Worm (Caenorhabditis elegans) whole organism, young adult: ENCODE measurements around the gene C34D4.10.

ENCODE experiments used
- B0035.1 ChIP-seq: sonication (generic microtip); optimal IDR thresholded peaks from 2 replicates; lab custom pipeline; 2016; ENCODE audit warnings: missing genetic modification characterization, mild to moderate bottlenecking, missing compliant biosample characterization, missing genotype, missing genetic modification reagents
- C06A6.2 ChIP-seq: fragments of 200-800 bp; sonication (Bioruptor generic); conservative IDR thresholded peaks from 2 replicates; pipeline ENCODE4 v1.3.6; 2022; ENCODE audit warnings: missing genetic modification characterization, missing compliant biosample characterization
- F22D6.2 ChIP-seq: sonication (generic microtip); optimal IDR thresholded peaks from 2 replicates; lab custom pipeline; 2016; ENCODE audit warnings: mild to moderate bottlenecking, missing genetic modification characterization, missing compliant biosample characterization
- F33H1.4 ChIP-seq: fragments of 200-800 bp; sonication (Bioruptor generic); IDR thresholded peaks from 2 replicates; pipeline ENCODE4 v1.3.6; 2022; ENCODE audit warnings: missing genetic modification reagents, missing genetic modification characterization, missing compliant biosample characterization
- F52B5.7 ChIP-seq: sonication (generic microtip); optimal IDR thresholded peaks from 2 replicates; lab custom pipeline; 2016; ENCODE audit warnings: mild to moderate bottlenecking, missing genetic modification characterization, missing compliant biosample characterization
- K11D2.4 ChIP-seq: fragments of 200-800 bp; sonication (Bioruptor generic); IDR thresholded peaks from 2 replicates; pipeline ENCODE4 v1.3.6; 2022; ENCODE audit warnings: missing genetic modification reagents, missing genetic modification characterization, missing compliant biosample characterization
- K12H6.12 ChIP-seq: fragments of 200-800 bp; sonication (Bioruptor generic); optimal IDR thresholded peaks from 2 replicates; lab custom pipeline; 2018; ENCODE audit warnings: mild to moderate bottlenecking, missing genetic modification characterization, missing compliant biosample characterization
- T07F8.4 ChIP-seq: sonication (generic microtip); optimal IDR thresholded peaks from 2 replicates; lab custom pipeline; 2016; ENCODE audit warnings: mild to moderate bottlenecking, missing genetic modification characterization, moderate library complexity, missing compliant biosample characterization
- Y56A3A.18 ChIP-seq: fragments of 200-800 bp; sonication (Bioruptor generic); IDR thresholded peaks from 2 replicates; pipeline ENCODE4 v1.3.6; 2022; ENCODE audit warnings: missing genetic modification reagents, missing genetic modification characterization, missing compliant biosample characterization
- akir-1 ChIP-seq: fragments of 200-800 bp; sonication (Bioruptor generic); optimal IDR thresholded peaks from 2 replicates; lab custom pipeline; 2018; ENCODE audit warnings: mild to moderate bottlenecking, missing genetic modification characterization, moderate library complexity, missing compliant biosample characterization
- attf-3 ChIP-seq: fragments of 200-800 bp; sonication (Bioruptor generic); conservative IDR thresholded peaks from 2 replicates; pipeline ENCODE4 v1.3.6; 2022; ENCODE audit warnings: missing genetic modification reagents, missing genetic modification characterization, missing compliant biosample characterization
- attf-6 ChIP-seq: fragments of 200-800 bp; sonication (Bioruptor generic); IDR thresholded peaks from 2 replicates; pipeline ENCODE4 v1.3.6; 2022; ENCODE audit warnings: missing genetic modification reagents, missing genetic modification characterization, missing compliant biosample characterization
- cebp-1 ChIP-seq, 2 experiments: fragments of 200-800 bp in 1 of 2; sonication (Bioruptor generic) in 1 of 2; sonication (generic microtip) in 1 of 2; IDR thresholded peaks in 1 of 2; optimal IDR thresholded peaks in 1 of 2; 2 replicates each; pipeline versions ENCODE4 v1.3.6 to Lab custom; 2017 to 2022; ENCODE audit warnings: missing compliant biosample characterization in 2 of 2, missing genetic modification characterization in 2 of 2, mild to moderate bottlenecking in 1 of 2, missing genetic modification reagents in 1 of 2, moderate library complexity in 1 of 2
- ceh-79 ChIP-seq: sonication (generic microtip); optimal IDR thresholded peaks from 2 replicates; lab custom pipeline; 2017; ENCODE audit warnings: mild to moderate bottlenecking, missing genetic modification characterization, missing compliant biosample characterization
- egrh-3 ChIP-seq: fragments of 200-800 bp; sonication (Bioruptor generic); IDR thresholded peaks from 2 replicates; pipeline ENCODE4 v1.3.6; 2022; ENCODE audit warnings: missing genetic modification reagents, missing genetic modification characterization, missing compliant biosample characterization
- ekl-4 ChIP-seq: fragments of 200-800 bp; sonication (Bioruptor generic); IDR thresholded peaks from 2 replicates; pipeline ENCODE4 v1.3.6; 2022; ENCODE audit warnings: missing genetic modification reagents, missing genetic modification characterization, missing compliant biosample characterization
- fkh-3 ChIP-seq: sonication (generic microtip); optimal IDR thresholded peaks from 2 replicates; lab custom pipeline; 2016; ENCODE audit warnings: mild to moderate bottlenecking, missing genetic modification characterization, missing compliant biosample characterization
- gei-17 ChIP-seq: fragments of 200-800 bp; sonication (Bioruptor generic); optimal IDR thresholded peaks from 2 replicates; lab custom pipeline; 2018; ENCODE audit warnings: mild to moderate bottlenecking, missing genetic modification characterization, missing compliant biosample characterization
- hmg-1.2 ChIP-seq: fragments of 200-800 bp; sonication (Bioruptor generic); IDR thresholded peaks from 2 replicates; pipeline ENCODE4 v1.3.6; 2022; ENCODE audit warnings: missing genetic modification reagents, missing genetic modification characterization, missing compliant biosample characterization
- hrde-1 ChIP-seq: sonication (generic microtip); optimal IDR thresholded peaks from 2 replicates; lab custom pipeline; 2016; ENCODE audit warnings: missing genetic modification characterization, mild to moderate bottlenecking, missing compliant biosample characterization, moderate library complexity, missing genotype, missing genetic modification reagents, borderline replicate concordance
- hsf-1 ChIP-seq: fragments of 200-800 bp; sonication (Bioruptor generic); IDR thresholded peaks from 2 replicates; pipeline ENCODE4 v1.3.6; 2022; ENCODE audit warnings: missing genetic modification reagents, missing genetic modification characterization, missing compliant biosample characterization
- lag-1 ChIP-seq: fragments of 200-800 bp; sonication (Bioruptor generic); IDR thresholded peaks from 2 replicates; pipeline ENCODE4 v1.3.6; 2022; ENCODE audit warnings: missing genetic modification reagents, missing genetic modification characterization, missing compliant biosample characterization
- let-607 ChIP-seq, 2 experiments: fragments of 200-800 bp in 1 of 2; sonication (Bioruptor generic) in 1 of 2; sonication (generic microtip) in 1 of 2; optimal IDR thresholded peaks; 2 replicates each; lab custom pipeline; 2016 to 2018; ENCODE audit warnings: mild to moderate bottlenecking in 2 of 2, missing compliant biosample characterization in 2 of 2, missing genetic modification characterization in 2 of 2, moderate library complexity in 2 of 2, missing genotype in 1 of 2
- lsl-1 ChIP-seq: fragments of 200-800 bp; sonication (Bioruptor generic); optimal IDR thresholded peaks from 2 replicates; lab custom pipeline; 2018; ENCODE audit warnings: mild to moderate bottlenecking, missing genetic modification characterization, moderate library complexity, missing compliant biosample characterization
- madf-8 ChIP-seq: fragments of 200-800 bp; sonication (Bioruptor generic); conservative IDR thresholded peaks from 2 replicates; pipeline ENCODE4 v1.3.6; 2022; ENCODE audit warnings: missing genetic modification reagents, missing genetic modification characterization, missing compliant biosample characterization
- mcd-1 ChIP-seq: fragments of 200-800 bp; sonication (Bioruptor generic); IDR thresholded peaks from 2 replicates; pipeline ENCODE4 v1.3.6; 2022; ENCODE audit warnings: missing genetic modification reagents, missing genetic modification characterization, missing compliant biosample characterization
- nfyb-1 ChIP-seq: fragments of 200-800 bp; sonication (Bioruptor generic); IDR thresholded peaks from 2 replicates; pipeline ENCODE4 v1.3.6; 2022; ENCODE audit warnings: missing genetic modification reagents, missing genetic modification characterization, missing compliant biosample characterization
- pha-4 ChIP-seq: fragments of 150-350 bp; sonication (generic microtip); optimal IDR thresholded peaks from 2 replicates; lab custom pipeline; 2014; ENCODE audit warnings: missing biosample characterization, missing genetic modification reagents, missing genetic modification characterization
- repo-1 ChIP-seq: sonication (generic microtip); optimal IDR thresholded peaks from 2 replicates; lab custom pipeline; 2017; ENCODE audit warnings: mild to moderate bottlenecking, missing genetic modification characterization, missing compliant biosample characterization
- sea-2 ChIP-seq: fragments of 200-800 bp; sonication (Bioruptor generic); IDR thresholded peaks from 2 replicates; pipeline ENCODE4 v1.3.6; 2022; ENCODE audit warnings: missing genetic modification characterization, missing compliant biosample characterization
- tbx-9 ChIP-seq: sonication (generic microtip); optimal IDR thresholded peaks from 2 replicates; lab custom pipeline; 2016; ENCODE audit warnings: borderline replicate concordance, missing genetic modification characterization, inconsistent platforms, missing compliant biosample characterization
- xnd-1 ChIP-seq: sonication (generic microtip); optimal IDR thresholded peaks from 2 replicates; lab custom pipeline; 2016; ENCODE audit warnings: missing genotype, missing genetic modification reagents, missing genetic modification characterization, missing compliant biosample characterization
- zfh-2 ChIP-seq: fragments of 200-800 bp; sonication (Bioruptor generic); conservative IDR thresholded peaks from 2 replicates; pipeline ENCODE4 v1.3.6; 2022; ENCODE audit warnings: missing genetic modification reagents, missing genetic modification characterization, missing compliant biosample characterization
- zim-3 ChIP-seq: sonication (generic microtip); optimal IDR thresholded peaks from 2 replicates; lab custom pipeline; 2017; ENCODE audit warnings: mild to moderate bottlenecking, missing genetic modification characterization, moderate library complexity, missing compliant biosample characterization
- ztf-6 ChIP-seq: fragments of 200-800 bp; sonication (Bioruptor generic); IDR thresholded peaks from 2 replicates; pipeline ENCODE4 v1.3.6; 2022; ENCODE audit warnings: missing genetic modification reagents, missing genetic modification characterization, missing compliant biosample characterization

The C34D4.10 gene

DNA sequence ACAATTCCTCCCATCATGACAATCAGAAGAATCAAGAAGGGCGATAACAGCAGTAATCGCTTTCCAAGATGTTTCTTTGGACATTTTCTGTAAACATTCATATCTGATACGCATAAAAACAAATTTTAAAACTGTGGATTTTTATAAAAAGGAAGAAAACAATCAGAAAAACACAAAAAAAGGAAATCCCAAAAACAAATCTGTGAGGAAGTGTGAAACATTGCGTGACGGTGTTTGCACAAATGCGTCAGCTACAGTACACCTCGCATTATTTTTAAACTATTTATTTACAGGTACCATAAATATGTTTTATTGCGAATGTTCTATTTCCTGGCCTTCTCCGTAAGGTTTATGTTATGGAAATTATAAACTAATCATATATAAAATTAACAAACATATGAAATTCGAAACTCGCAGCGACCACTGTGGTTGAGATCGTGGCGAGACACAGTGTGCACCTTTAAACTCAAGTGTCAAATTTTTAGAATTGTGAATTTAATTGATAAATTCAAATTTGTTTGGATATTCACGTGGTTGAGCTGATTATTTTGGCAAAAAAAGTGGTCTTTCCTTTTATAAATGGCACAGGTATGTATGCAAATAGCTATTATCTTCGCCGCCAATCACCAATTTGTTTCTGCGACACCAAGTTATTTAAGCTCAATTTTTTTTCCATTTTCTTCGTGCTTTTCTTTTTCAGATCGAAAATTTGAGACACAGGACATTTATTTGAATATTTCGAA is at the start of gene C34D4.10, which contains the start of gene str-48:
Gene C34D4.10 (minus strand): TSS at position 101 of the 743 bp plus-strand sequence.
Gene str-48 (plus strand): TSS at position 693 of the 743 bp plus-strand sequence.
- TF ChIP-seq lsl-1 (GFP tag; lab: Kevin White, UChicago): peak; percentile 66
- no peak for TF ChIP-seq B0035.1
- TF ChIP-seq, all 124 proteins: peak for 1

ce11 chrIV:7167983-7168760 is 47.0 kb upstream of the C34D4.10 start, which contains the start of gene skr-16:
TSS of gene skr-16 (plus strand) at chrIV:7168710.
- TF ChIP-seq repo-1 (tag; lab: Kevin White, UChicago): no peak
- no peak for TF ChIP-seq Y56A3A.18 (GFP tag; lab: Robert Waterston, UW)
- TF ChIP-seq mcd-1 (GFP tag; lab: Robert Waterston, UW): no peak
- no peak for TF ChIP-seq attf-6 (GFP tag; lab: Robert Waterston, UW)
- TF ChIP-seq F22D6.2: no peak

- TF ChIP-seq hmg-1.2: peak; percentile 90
- TF ChIP-seq F52B5.7 (tag; lab: Kevin White, UChicago): no peak
Observed at ce11 chrIV:7166553-7166952, 45.3 kb upstream of the C34D4.10 start, which contains the start of gene C42D4.18. TSS of gene C42D4.18 (plus strand) at chrIV:7166783.

DNA sequence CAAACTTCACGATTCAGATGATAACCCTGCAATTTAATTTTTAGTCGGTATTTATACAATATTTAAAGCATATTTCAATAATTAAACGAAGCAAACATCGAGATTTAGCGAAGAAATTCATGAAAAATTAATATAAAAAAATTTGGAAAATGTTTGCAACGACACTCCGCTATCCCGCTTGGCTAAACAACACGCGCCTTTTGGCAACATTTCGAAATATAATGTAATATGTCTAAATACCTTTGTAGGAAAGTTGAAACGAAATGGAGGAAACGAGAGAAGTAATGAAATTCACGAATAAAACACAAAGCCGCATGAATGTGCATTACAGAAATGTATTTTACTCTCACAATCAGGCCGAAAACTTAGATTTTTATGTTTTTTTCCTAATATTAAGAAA is 44.5 kb upstream of the C34D4.10 start, which contains the start of gene rpc-1:
Gene rpc-1 (minus strand): TSS at position 26 of the 400 bp plus-strand sequence.
- no peak for TF ChIP-seq lag-1
- TF ChIP-seq cebp-1 (GFP tag; IDR thresholded peaks at IDR 0.05; lab: Robert Waterston, UW): peak; percentile 43; the same call in 1 of the 2 replicates
- peak; percentile 88 for TF ChIP-seq cebp-1 (tag; optimal IDR thresholded peaks at IDR 0.05; lab: Kevin White, UChicago)
- peak; percentile 91 for TF ChIP-seq attf-3 (GFP tag; lab: Robert Waterston, UW)
- no peak for TF ChIP-seq ekl-4 (GFP tag; lab: Robert Waterston, UW)
- TF ChIP-seq nfyb-1: no peak
- no peak for TF ChIP-seq egrh-3 (GFP tag; lab: Robert Waterston, UW)
- no peak for TF ChIP-seq attf-6 (GFP tag; lab: Robert Waterston, UW)
- TF ChIP-seq, all 124 proteins: peak for 2

ce11 chrIV:7159586-7159985 is 38.4 kb upstream of the C34D4.10 start:
- TF ChIP-seq ztf-6 (GFP tag; lab: Robert Waterston, UW): no peak
- TF ChIP-seq K12H6.12 (tag; lab: Kevin White, UChicago): no peak
- no peak for TF ChIP-seq ceh-79
- no peak for TF ChIP-seq T07F8.4 (tag; lab: Kevin White, UChicago)
- TF ChIP-seq hrde-1 (tag; lab: Kevin White, UChicago): peak; percentile 11

- TF ChIP-seq gei-17 (no peak), Y56A3A.18 (GFP tag; lab: Robert Waterston, UW) (no peak), zim-3 (no peak), ztf-6 (GFP tag; lab: Robert Waterston, UW) (no peak), xnd-1 (no peak), akir-1 (GFP tag; lab: Kevin White, UChicago) (no peak), pha-4 (tag; lab: Kevin White, UChicago) (no peak), let-607 (tag; optimal IDR thresholded peaks at IDR 0.05; lab: Kevin White, UChicago) (no peak), madf-8 (GFP tag; lab: Robert Waterston, UW) (no peak), F33H1.4 (GFP tag; lab: Robert Waterston, UW) (no peak), zfh-2 (GFP tag; lab: Robert Waterston, UW) (no peak), fkh-3 (no peak), C06A6.2 (GFP tag; lab: Robert Waterston, UW) (no peak), hsf-1 (GFP tag; lab: Robert Waterston, UW) (no peak), lsl-1 (GFP tag; lab: Kevin White, UChicago) (no peak), sea-2 (GFP tag; lab: Robert Waterston, UW) (no peak), K11D2.4 (GFP tag; lab: Robert Waterston, UW) (no peak), tbx-9 (no peak)
Observed at ce11 chrIV:7158161-7158560, 36.9 kb upstream of the C34D4.10 start.
